Worm (Caenorhabditis elegans): ENCODE measurements around the gene apy-1.

DNA sequence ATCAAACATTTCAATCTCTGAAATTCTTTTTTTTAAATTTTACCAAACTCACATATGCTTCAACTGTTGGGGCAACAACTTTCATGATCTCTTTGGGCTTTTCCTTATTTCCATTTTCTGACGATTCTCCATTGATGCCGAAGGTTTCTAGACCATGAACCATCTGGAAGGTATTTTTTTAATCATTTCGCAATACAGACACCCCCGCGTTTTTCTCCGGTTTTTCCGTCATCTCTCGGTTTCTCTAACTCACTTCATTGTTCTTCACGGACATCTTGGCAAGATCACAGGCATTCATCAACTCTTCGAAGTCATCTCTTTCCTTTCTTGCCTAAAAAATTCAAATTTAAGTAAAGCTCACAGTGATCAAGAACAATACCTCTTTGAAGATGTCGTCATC, 3.6 kb upstream of the apy-1 start:
- TF ChIP-seq elt-2 (tag; optimal IDR thresholded peaks at IDR 0.05) (no peak), ama-1 (optimal IDR thresholded peaks at IDR 0.05) (no peak), nhr-23 (tag; optimal IDR thresholded peaks at IDR 0.05) (no peak), ZK546.5 (tag; optimal IDR thresholded peaks at IDR 0.05) (no peak)

Data from whole organism, L3 larva.